Worm (Caenorhabditis elegans) whole organism, midembryonic: ENCODE data around the gene ZK1098.11.

ENCODE experiments used
- T22C8.4 ChIP-seq: fragments of 200-800 bp; sonication (Bioruptor generic); IDR thresholded peaks from 2 replicates; pipeline ENCODE4 v1.3.6; 2022; ENCODE audit warnings: missing genetic modification characterization, missing compliant biosample characterization
- cog-1 ChIP-seq: sonication (generic microtip); optimal IDR thresholded peaks from 2 replicates; lab custom pipeline; 2016; ENCODE audit warnings: missing genetic modification characterization, missing compliant biosample characterization
- flt-1 ChIP-seq: fragments of 200-800 bp; sonication (Bioruptor generic); IDR thresholded peaks from 2 replicates; pipeline ENCODE4 v1.3.6; 2022; ENCODE audit warnings: missing genetic modification characterization, missing compliant biosample characterization
- klf-2 ChIP-seq: fragments of 200-800 bp; sonication (Bioruptor generic); conservative IDR thresholded peaks from 2 replicates; pipeline ENCODE4 v1.3.6; 2022; ENCODE audit warnings: missing genetic modification reagents, missing genetic modification characterization, missing compliant biosample characterization
- med-1 ChIP-seq: sonication (generic microtip); optimal IDR thresholded peaks from 2 replicates; lab custom pipeline; 2017; ENCODE audit warnings: missing genetic modification characterization, mild to moderate bottlenecking, missing compliant biosample characterization, antibody characterized with exemption, missing genetic modification reagents; ENCODE audit not compliant: insufficient read depth
- ref-1 ChIP-seq: fragments of 200-800 bp; sonication (Bioruptor generic); conservative IDR thresholded peaks from 2 replicates; pipeline ENCODE4 v1.3.6; 2022; ENCODE audit warnings: missing genetic modification reagents, missing genetic modification characterization, missing compliant biosample characterization
- tab-1 ChIP-seq: fragments of 200-800 bp; sonication (Bioruptor generic); IDR thresholded peaks from 2 replicates; pipeline ENCODE4 v1.3.6; 2022; ENCODE audit warnings: missing genetic modification characterization, missing compliant biosample characterization
- ztf-23 ChIP-seq: fragments of 200-800 bp; sonication (Bioruptor generic); IDR thresholded peaks from 2 replicates; pipeline ENCODE4 v1.3.6; 2022; ENCODE audit warnings: missing genetic modification reagents, missing genetic modification characterization, missing compliant biosample characterization
- ztf-29 ChIP-seq: fragments of 200-800 bp; sonication (Bioruptor generic); IDR thresholded peaks from 2 replicates; pipeline ENCODE4 v1.3.6; 2022; ENCODE audit warnings: missing genetic modification reagents, missing genetic modification characterization, missing compliant biosample characterization

Gene ZK1098.11

ce11 chrIII:9556300-9556699 is at the start of gene ZK1098.11:
ZK1098.11 (plus strand) TSS chrIII:9556600.
- TF ChIP-seq ref-1 (GFP tag; lab: Robert Waterston, UW) (no peak), med-1 (GFP tag; lab: Kevin White, UChicago) (no peak), ztf-29 (GFP tag; lab: Robert Waterston, UW) (no peak), cog-1 (no peak), klf-2 (GFP tag; lab: Robert Waterston, UW) (no peak), flt-1 (GFP tag; lab: Robert Waterston, UW) (no peak)

ce11 chrIII:9507799-9508198 is 48.6 kb upstream of the ZK1098.11 start, which contains the start of gene vha-14:
vha-14 (plus strand) TSS chrIII:9508100.
- TF ChIP-seq ztf-23 (no peak), T22C8.4 (no peak), tab-1 (GFP tag; lab: Robert Waterston, UW) (no peak), ztf-29 (GFP tag; lab: Robert Waterston, UW) (no peak), ref-1 (GFP tag; lab: Robert Waterston, UW) (no peak), med-1 (GFP tag; lab: Kevin White, UChicago) (no peak), flt-1 (GFP tag; lab: Robert Waterston, UW) (no peak), klf-2 (GFP tag; lab: Robert Waterston, UW) (no peak), cog-1 (no peak)

ce11 chrIII:9509764-9510370 is 46.5 kb upstream of the ZK1098.11 start:
- TF ChIP-seq tab-1 (GFP tag; lab: Robert Waterston, UW): no peak
- TF ChIP-seq klf-2 (GFP tag; lab: Robert Waterston, UW): no peak
- TF ChIP-seq med-1 (GFP tag; lab: Kevin White, UChicago): no peak
- no peak for TF ChIP-seq flt-1 (GFP tag; lab: Robert Waterston, UW)
- TF ChIP-seq T22C8.4: no peak
- no peak for TF ChIP-seq ref-1 (GFP tag; lab: Robert Waterston, UW)
- no peak for TF ChIP-seq cog-1
- TF ChIP-seq ztf-23: no peak
- TF ChIP-seq ztf-29 (GFP tag; lab: Robert Waterston, UW): no peak

ce11 chrIII:9511055-9511520 is 45.3 kb upstream of the ZK1098.11 start, which contains the start of gene F55H2.5:
F55H2.5 (plus strand) TSS chrIII:9511470.
- TF ChIP-seq ztf-29 (GFP tag; lab: Robert Waterston, UW) (no peak), ztf-23 (no peak), cog-1 (no peak), klf-2 (GFP tag; lab: Robert Waterston, UW) (no peak), ref-1 (GFP tag; lab: Robert Waterston, UW) (no peak), med-1 (GFP tag; lab: Kevin White, UChicago) (no peak), T22C8.4 (no peak), flt-1 (GFP tag; lab: Robert Waterston, UW) (no peak), tab-1 (GFP tag; lab: Robert Waterston, UW) (no peak)

- no peak for TF ChIP-seq med-1 (GFP tag; lab: Kevin White, UChicago)
- TF ChIP-seq cog-1: no peak
- TF ChIP-seq ztf-29 (GFP tag; lab: Robert Waterston, UW): no peak
- no peak for TF ChIP-seq T22C8.4
- no peak for TF ChIP-seq flt-1 (GFP tag; lab: Robert Waterston, UW)
- no peak for TF ChIP-seq ref-1 (GFP tag; lab: Robert Waterston, UW)
- no peak for TF ChIP-seq ztf-23
- TF ChIP-seq tab-1 (GFP tag; lab: Robert Waterston, UW): no peak
- TF ChIP-seq klf-2 (GFP tag; lab: Robert Waterston, UW): no peak
Measured at ce11 chrIII:9511660-9512059, 44.7 kb upstream of the ZK1098.11 start.

- no peak for TF ChIP-seq ztf-29 (GFP tag; lab: Robert Waterston, UW)
- no peak for TF ChIP-seq cog-1
- TF ChIP-seq ref-1 (GFP tag; lab: Robert Waterston, UW): no peak
- no peak for TF ChIP-seq klf-2 (GFP tag; lab: Robert Waterston, UW)
- TF ChIP-seq ztf-23: no peak
- no peak for TF ChIP-seq tab-1 (GFP tag; lab: Robert Waterston, UW)
- no peak for TF ChIP-seq flt-1 (GFP tag; lab: Robert Waterston, UW)
- TF ChIP-seq med-1 (GFP tag; lab: Kevin White, UChicago): no peak
- no peak for TF ChIP-seq T22C8.4
Measured at ce11 chrIII:9513006-9513405, 43.4 kb upstream of the ZK1098.11 start.

ce11 chrIII:9513569-9513968 is 42.8 kb upstream of the ZK1098.11 start, which contains the start of gene F55H2.8:
F55H2.8 (plus strand) TSS chrIII:9513869.
- no peak for TF ChIP-seq med-1 (GFP tag; lab: Kevin White, UChicago)
- TF ChIP-seq ztf-23: no peak
- TF ChIP-seq klf-2 (GFP tag; lab: Robert Waterston, UW): no peak
- no peak for TF ChIP-seq ref-1 (GFP tag; lab: Robert Waterston, UW)
- TF ChIP-seq tab-1 (GFP tag; lab: Robert Waterston, UW): no peak
- TF ChIP-seq T22C8.4: no peak

- TF ChIP-seq ztf-29 (GFP tag; lab: Robert Waterston, UW) (no peak), med-1 (GFP tag; lab: Kevin White, UChicago) (no peak), ref-1 (GFP tag; lab: Robert Waterston, UW) (no peak), ztf-23 (no peak), T22C8.4 (no peak), klf-2 (GFP tag; lab: Robert Waterston, UW) (no peak), tab-1 (GFP tag; lab: Robert Waterston, UW) (no peak), cog-1 (no peak), flt-1 (GFP tag; lab: Robert Waterston, UW) (no peak)
Measured at ce11 chrIII:9516148-9516547, 40.3 kb upstream of the ZK1098.11 start, which contains the start of gene F55H2.7. F55H2.7 (minus strand) TSS chrIII:9516248.

ce11 chrIII:9521410-9522090 is 34.9 kb upstream of the ZK1098.11 start, which contains the start of the genes clu-1 and prp-40:
clu-1 (minus strand) TSS chrIII:9521460.
prp-40 (plus strand) TSS chrIII:9522075.
- TF ChIP-seq cog-1: peak; percentile 63
- no peak for TF ChIP-seq ref-1 (GFP tag; lab: Robert Waterston, UW)
- no peak for TF ChIP-seq ztf-29 (GFP tag; lab: Robert Waterston, UW)
